Fruit fly (Drosophila melanogaster): ENCODE data around the gene BoYb.

The BoYb gene

DNA sequence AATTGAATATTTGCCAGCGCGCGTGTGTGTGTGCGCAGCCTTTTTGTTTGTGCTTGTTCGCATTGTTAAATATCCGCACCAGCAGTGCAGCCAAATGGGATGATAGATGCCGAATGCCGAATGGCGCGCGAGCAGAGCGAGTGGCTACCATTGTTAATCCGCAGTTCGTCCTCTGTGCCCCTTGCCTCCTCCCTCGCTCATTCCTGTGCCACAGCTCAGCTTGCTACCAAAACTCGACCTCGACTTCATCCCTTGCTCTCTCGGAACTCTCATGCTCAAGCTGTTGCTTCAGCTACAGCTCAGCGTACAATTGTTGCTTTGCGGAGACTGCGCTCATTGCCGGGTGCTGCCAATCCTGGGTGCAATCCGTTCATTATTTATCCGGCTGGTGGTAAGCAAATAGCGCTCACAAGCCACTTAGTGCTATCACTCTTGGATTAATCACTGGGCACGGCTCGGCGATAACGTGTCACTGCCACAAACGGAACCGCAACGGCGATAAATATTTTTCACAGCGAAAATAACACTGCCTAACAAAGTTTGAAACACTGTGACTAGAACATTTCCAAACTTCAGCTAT lies 7.7 kb downstream of the BoYb start:
- no peak for TF ChIP-seq CG17806 (tag; optimal IDR thresholded peaks at IDR 0.05)
- no peak for TF ChIP-seq Pif1A (GFP tag; optimal IDR thresholded peaks at IDR 0.05)
- TF ChIP-seq CG14655 (GFP tag; optimal IDR thresholded peaks at IDR 0.05), result no peak
- TF ChIP-seq fd96Ca (GFP tag; IDR thresholded peaks at IDR 0.05), result no peak
- TF ChIP-seq CG4496 (GFP tag; IDR thresholded peaks at IDR 0.05), result 0 out of 3 replicates have a peak, but pooled peaks have one; percentile 11
- TF ChIP-seq CG34367 (tag; optimal IDR thresholded peaks at IDR 0.05), result no peak

DNA sequence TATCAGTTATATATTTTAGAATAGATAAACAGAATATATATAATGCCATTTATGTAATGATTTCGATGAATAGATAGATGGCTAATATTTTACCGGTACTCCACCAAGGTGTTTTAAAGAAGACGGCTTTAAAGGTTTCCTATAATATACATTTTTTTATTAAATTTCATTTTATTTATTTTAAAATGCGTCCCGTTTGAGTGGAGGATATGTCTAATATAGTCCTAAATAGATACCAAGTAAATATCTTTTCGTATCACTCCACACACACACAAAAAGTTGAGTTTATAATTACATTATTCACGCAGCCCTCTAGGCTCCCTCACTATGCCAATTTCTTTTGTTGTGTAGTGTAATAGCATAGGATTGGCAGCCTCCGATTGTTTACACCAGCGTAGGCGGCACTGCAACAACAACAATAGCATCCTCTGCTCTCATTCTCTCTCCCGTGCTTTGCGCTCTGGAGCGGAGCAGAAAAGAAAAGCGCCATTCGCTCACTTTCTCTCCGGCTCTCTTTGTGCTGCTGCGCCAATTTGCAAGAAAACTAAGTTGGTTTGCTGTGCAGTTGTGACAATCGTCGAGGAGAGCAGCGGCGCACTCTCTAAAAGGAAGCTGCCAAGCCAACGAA lies 8.3 kb downstream of the BoYb start, which contains the start of gene CG12768:
TSS of gene CG12768 (plus strand) at position 578 of the 628 bp plus-strand sequence.
- TF ChIP-seq gl (tag; optimal IDR thresholded peaks at IDR 0.05) (no peak), CG15710 (tag; optimal IDR thresholded peaks at IDR 0.05) (peak; percentile 69), CG9948 (tag; optimal IDR thresholded peaks at IDR 0.05) (peak; percentile 64), CG14655 (GFP tag; optimal IDR thresholded peaks at IDR 0.05) (peak; percentile 81), CG13204 (GFP tag; optimal IDR thresholded peaks at IDR 0.05) (no peak), Snoo (tag; optimal IDR thresholded peaks at IDR 0.05) (peak; percentile 45), rn (GFP tag; IDR thresholded peaks at IDR 0.05) (no peak), CG32121 (GFP tag; IDR thresholded peaks at IDR 0.05) (no peak), CG34367 (tag; optimal IDR thresholded peaks at IDR 0.05) (peak; percentile 24), Pif1A (GFP tag; optimal IDR thresholded peaks at IDR 0.05) (no peak), CG17806 (tag; optimal IDR thresholded peaks at IDR 0.05) (peak; percentile 40), CG8159 (tag; optimal IDR thresholded peaks at IDR 0.05) (peak; percentile 79), CG4496 (GFP tag; IDR thresholded peaks at IDR 0.05) (peak; percentile 66), CG8301 (tag; optimal IDR thresholded peaks at IDR 0.05) (peak; percentile 42)

DNA sequence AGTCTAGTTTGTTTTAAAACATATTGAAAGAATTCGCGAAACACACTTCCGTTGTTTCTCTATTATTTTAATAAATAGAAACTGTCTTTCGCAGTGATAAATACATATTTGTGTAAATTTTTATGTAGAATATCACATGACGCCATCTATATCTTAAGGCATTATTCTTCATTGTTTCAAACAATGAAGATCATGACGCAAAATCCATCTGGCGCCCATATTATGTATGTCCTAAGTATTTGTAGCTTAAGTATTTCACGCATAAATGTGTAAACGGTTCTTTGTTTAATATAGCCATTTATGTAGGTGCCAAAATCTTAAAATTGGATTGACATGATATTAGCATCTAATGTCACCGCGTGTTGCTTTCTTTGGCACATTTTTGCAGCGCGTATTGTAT lies 38.5 kb downstream of the BoYb start:
- TF ChIP-seq rn (GFP tag; IDR thresholded peaks at IDR 0.05) (no peak), CG8301 (tag; optimal IDR thresholded peaks at IDR 0.05) (no peak), CG17806 (tag; optimal IDR thresholded peaks at IDR 0.05) (no peak), CG15710 (tag; optimal IDR thresholded peaks at IDR 0.05) (no peak), CG10348 (GFP tag; IDR thresholded peaks at IDR 0.05) (no peak), Ets98B (GFP tag; IDR thresholded peaks at IDR 0.05) (no peak), CG4496 (GFP tag; IDR thresholded peaks at IDR 0.05) (no peak), gl (tag; optimal IDR thresholded peaks at IDR 0.05) (no peak), Pif1B (GFP tag; optimal IDR thresholded peaks at IDR 0.05) (no peak)

DNA sequence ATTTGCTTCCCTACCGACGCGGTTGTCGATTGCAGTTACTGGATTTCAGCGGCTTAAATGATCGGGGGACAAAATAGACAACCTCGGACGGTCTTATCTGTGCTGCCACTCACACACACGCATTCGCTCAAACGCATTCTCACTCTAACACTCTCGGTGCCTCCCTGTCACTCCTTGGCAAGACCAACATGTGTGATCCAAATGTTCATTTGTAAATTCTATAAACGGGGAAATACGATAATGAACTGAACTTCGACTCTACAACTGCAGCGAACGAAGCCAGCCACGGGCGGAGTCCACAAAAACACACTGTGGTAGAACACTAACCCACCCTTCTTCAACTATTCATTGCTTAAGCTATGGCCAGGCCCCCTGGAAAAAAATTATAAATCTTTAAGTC lies 41.8 kb downstream of the BoYb start:
- no peak for TF ChIP-seq Pif1B (GFP tag; optimal IDR thresholded peaks at IDR 0.05)
- TF ChIP-seq CG4496 (GFP tag; IDR thresholded peaks at IDR 0.05), result 0 out of 3 replicates have a peak, but pooled peaks have one; percentile 38

DNA sequence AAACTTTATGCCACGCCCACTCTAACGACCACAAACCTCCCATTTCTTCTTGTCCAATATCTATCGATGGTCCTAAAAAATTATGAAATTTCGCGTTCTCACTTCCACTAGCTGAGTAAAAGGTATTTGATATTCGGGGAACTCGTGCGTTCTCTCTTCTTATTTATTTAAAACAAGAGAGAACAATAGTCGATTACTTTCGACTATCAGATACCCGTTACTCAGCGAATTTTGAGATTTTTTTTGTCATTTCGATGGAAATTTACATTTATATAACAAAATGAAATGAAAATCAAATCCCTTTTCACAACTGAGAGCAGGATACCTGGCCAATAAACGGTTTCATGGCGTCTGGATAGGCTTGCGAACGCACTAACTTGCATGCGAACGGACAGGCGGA lies 42.8 kb downstream of the BoYb start:
- no peak for TF ChIP-seq Ets98B (GFP tag; IDR thresholded peaks at IDR 0.05)
- TF ChIP-seq Pif1B (GFP tag; optimal IDR thresholded peaks at IDR 0.05), result no peak
- no peak for TF ChIP-seq CG9948 (tag; optimal IDR thresholded peaks at IDR 0.05)
- TF ChIP-seq Snoo (tag; optimal IDR thresholded peaks at IDR 0.05), result no peak
- TF ChIP-seq CG8301 (tag; optimal IDR thresholded peaks at IDR 0.05), result no peak
- TF ChIP-seq EcR (GFP tag; optimal IDR thresholded peaks at IDR 0.05), result no peak
- TF ChIP-seq CG10348 (GFP tag; IDR thresholded peaks at IDR 0.05), result no peak
- TF ChIP-seq CG12605 (GFP tag; IDR thresholded peaks at IDR 0.05), result no peak
- TF ChIP-seq fd96Ca (GFP tag; IDR thresholded peaks at IDR 0.05), result no peak
- no peak for TF ChIP-seq CG17806 (tag; optimal IDR thresholded peaks at IDR 0.05)
- TF ChIP-seq CG34367 (tag; optimal IDR thresholded peaks at IDR 0.05), result no peak
- TF ChIP-seq CG8159 (tag; optimal IDR thresholded peaks at IDR 0.05), result no peak
- TF ChIP-seq gl (tag; optimal IDR thresholded peaks at IDR 0.05), result no peak
- TF ChIP-seq CG15710 (tag; optimal IDR thresholded peaks at IDR 0.05), result no peak
- TF ChIP-seq CG32121 (GFP tag; IDR thresholded peaks at IDR 0.05), result no peak
- no peak for TF ChIP-seq Pif1A (GFP tag; optimal IDR thresholded peaks at IDR 0.05)
- TF ChIP-seq CG13204 (GFP tag; optimal IDR thresholded peaks at IDR 0.05), result no peak
- no peak for TF ChIP-seq CG4496 (GFP tag; IDR thresholded peaks at IDR 0.05)
- TF ChIP-seq CG14655 (GFP tag; optimal IDR thresholded peaks at IDR 0.05), result no peak
- no peak for TF ChIP-seq D1 (tag; optimal IDR thresholded peaks at IDR 0.05)

DNA sequence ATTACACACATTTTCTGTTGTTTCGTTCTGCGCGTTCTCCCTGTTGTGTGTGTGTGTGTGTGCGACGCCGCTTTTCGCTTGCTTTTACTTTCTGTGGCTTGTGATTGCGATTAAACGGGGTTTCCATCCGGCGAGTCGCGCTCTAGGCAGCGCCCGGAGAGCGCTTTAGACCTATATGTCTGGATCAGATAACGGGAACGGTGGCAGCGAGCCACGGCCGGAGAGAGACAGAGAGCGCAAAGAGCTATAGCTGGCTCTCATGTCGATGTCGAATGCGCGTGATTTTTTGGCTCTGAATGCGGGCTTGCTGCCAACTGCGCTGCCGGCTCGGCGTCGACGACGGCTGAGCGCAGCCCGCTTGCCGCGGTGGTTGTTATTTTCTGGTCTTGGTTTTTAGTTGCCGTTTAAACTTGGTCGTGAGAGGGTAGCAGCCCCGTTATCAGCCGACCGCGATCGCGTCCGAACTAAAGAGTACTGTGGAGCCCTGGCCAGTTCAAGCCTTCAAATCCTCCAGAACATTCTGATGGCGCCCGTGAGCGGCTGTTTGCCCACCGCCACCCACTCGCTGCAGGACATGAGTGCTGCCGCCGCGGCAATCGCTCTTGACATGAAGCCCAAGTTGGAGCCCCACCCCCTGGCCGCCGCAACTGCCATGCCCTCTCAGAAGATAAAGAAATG lies 43.7 kb downstream of the BoYb start, which contains the start of gene Mes2:
TSS of gene Mes2 (plus strand) at position 394 of the 678 bp plus-strand sequence.
- TF ChIP-seq rn (GFP tag; IDR thresholded peaks at IDR 0.05) (no peak), Ets98B (GFP tag; IDR thresholded peaks at IDR 0.05) (peak; percentile 27; the same call in 1 of the 2 replicates), CG8159 (tag; optimal IDR thresholded peaks at IDR 0.05) (no peak), Pif1A (GFP tag; optimal IDR thresholded peaks at IDR 0.05) (no peak), CG32121 (GFP tag; IDR thresholded peaks at IDR 0.05) (no peak), CG12605 (GFP tag; IDR thresholded peaks at IDR 0.05) (no peak), CG9948 (tag; optimal IDR thresholded peaks at IDR 0.05) (no peak), CG8301 (tag; optimal IDR thresholded peaks at IDR 0.05) (no peak), D1 (tag; optimal IDR thresholded peaks at IDR 0.05) (no peak), CG10348 (GFP tag; IDR thresholded peaks at IDR 0.05) (no peak), CG14655 (GFP tag; optimal IDR thresholded peaks at IDR 0.05) (no peak), gl (tag; optimal IDR thresholded peaks at IDR 0.05) (no peak), Pif1B (GFP tag; optimal IDR thresholded peaks at IDR 0.05) (no peak), fd96Ca (GFP tag; IDR thresholded peaks at IDR 0.05) (0 out of 3 replicates have a peak, but pooled peaks have one; percentile 27), CG34367 (tag; optimal IDR thresholded peaks at IDR 0.05) (no peak), CG17806 (tag; optimal IDR thresholded peaks at IDR 0.05) (no peak), Snoo (tag; optimal IDR thresholded peaks at IDR 0.05) (no peak), CG13204 (GFP tag; optimal IDR thresholded peaks at IDR 0.05) (peak; percentile 39), CG15710 (tag; optimal IDR thresholded peaks at IDR 0.05) (no peak), CG4496 (GFP tag; IDR thresholded peaks at IDR 0.05) (0 out of 3 replicates have a peak, but pooled peaks have one; percentile 7), EcR (GFP tag; optimal IDR thresholded peaks at IDR 0.05) (no peak)

All from whole organism, pupa.